Worm (Caenorhabditis elegans): ENCODE results near the gene ints-5.

ce11 chrV:18573199-18573598 lies 39.4 kb downstream of the ints-5 start:
- TF ChIP-seq unc-55 (GFP tag; optimal IDR thresholded peaks at IDR 0.05) = no peak
- no peak for TF ChIP-seq ceh-31 (tag; optimal IDR thresholded peaks at IDR 0.05)
- no peak for TF ChIP-seq gmeb-2 (tag; optimal IDR thresholded peaks at IDR 0.05)
- TF ChIP-seq lin-11 (tag; optimal IDR thresholded peaks at IDR 0.05) = no peak
- TF ChIP-seq pha-4 (tag; optimal IDR thresholded peaks at IDR 0.05) = no peak
- no peak for TF ChIP-seq unc-3 (GFP tag; conservative IDR thresholded peaks at IDR 0.05)
- TF ChIP-seq unc-3 (tag; optimal IDR thresholded peaks at IDR 0.05) = no peak
- TF ChIP-seq pqm-1 (tag; optimal IDR thresholded peaks at IDR 0.05) = no peak
- TF ChIP-seq elt-2 (tag; optimal IDR thresholded peaks at IDR 0.05) = no peak
- no peak for TF ChIP-seq ama-1 (optimal IDR thresholded peaks at IDR 0.05)
- TF ChIP-seq unc-42 (tag; optimal IDR thresholded peaks at IDR 0.05) = no peak
- TF ChIP-seq tbx-2 (tag; optimal IDR thresholded peaks at IDR 0.05) = no peak
- TF ChIP-seq nhr-11 (tag; optimal IDR thresholded peaks at IDR 0.05) = no peak
- TF ChIP-seq Y22D7AL.16 (tag; optimal IDR thresholded peaks at IDR 0.05) = no peak
- TF ChIP-seq ahr-1 (tag; optimal IDR thresholded peaks at IDR 0.05) = no peak

Measured in whole organism, late embryonic.